Worm (Caenorhabditis elegans): ENCODE measurements around the gene eol-1.

eol-1 gene

ce11 chrV:13961927-13962419 is 18.7 kb downstream of the eol-1 start, which contains the start of the genes algn-13 and R10D12.13 (continued):
- TF ChIP-seq nhr-237 (tag; optimal IDR thresholded peaks at IDR 0.05) (no peak), mbf-1 (tag; optimal IDR thresholded peaks at IDR 0.05) (no peak), lin-11 (tag; optimal IDR thresholded peaks at IDR 0.05) (peak; percentile 60), ztf-4 (tag; optimal IDR thresholded peaks at IDR 0.05) (peak; percentile 2), nhr-21 (tag; optimal IDR thresholded peaks at IDR 0.05) (no peak), elt-3 (tag; optimal IDR thresholded peaks at IDR 0.05) (no peak), Y55F3AM.14 (GFP tag; optimal IDR thresholded peaks at IDR 0.05) (no peak), mab-5 (tag; optimal IDR thresholded peaks at IDR 0.05) (peak; percentile 56), lsy-2 (tag; optimal IDR thresholded peaks at IDR 0.05) (peak in 1 of 2 experiments; percentile 70), aly-2 (tag; optimal IDR thresholded peaks at IDR 0.05) (no peak), ama-1 (optimal IDR thresholded peaks at IDR 0.05) (no peak)

- TF ChIP-seq ceh-16 (tag; optimal IDR thresholded peaks at IDR 0.05), result no peak
- no peak for TF ChIP-seq unc-39 (tag; optimal IDR thresholded peaks at IDR 0.05)
- no peak for TF ChIP-seq nhr-25 (tag; optimal IDR thresholded peaks at IDR 0.05)
- no peak for TF ChIP-seq ZK546.5 (tag; optimal IDR thresholded peaks at IDR 0.05)
These were observed 19.8 kb downstream of the eol-1 start, which contains the start of gene srh-24 for ce11 chrV:13960916-13961315. TSS of gene srh-24 (minus strand) at chrV:13961016.

DNA sequence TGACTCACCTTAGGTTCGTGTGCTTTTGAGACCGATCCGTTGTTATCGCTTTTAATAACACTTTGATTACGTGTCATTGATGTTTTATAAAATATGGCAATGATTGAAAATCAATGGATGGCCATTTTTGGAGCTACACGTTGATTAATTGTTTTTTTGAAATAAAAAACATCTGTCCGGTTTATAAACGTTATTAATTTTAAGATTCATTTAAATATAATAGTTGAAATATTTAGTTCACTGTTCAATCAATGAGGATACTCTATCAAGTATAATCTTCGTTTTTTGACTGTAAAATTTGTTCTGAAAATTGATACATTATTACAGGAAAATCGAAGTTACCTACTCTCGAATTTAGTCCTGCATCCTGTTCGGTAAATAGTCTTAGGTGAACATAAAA is 22.5 kb downstream of the eol-1 start, which contains the start of gene R10D12.10:
TSS of gene R10D12.10 (minus strand) at position 101 of the 400 bp plus-strand sequence.
- TF ChIP-seq nhr-6 (tag; optimal IDR thresholded peaks at IDR 0.05) (no peak), nhr-10 (tag; optimal IDR thresholded peaks at IDR 0.05) (no peak), zag-1 (tag; optimal IDR thresholded peaks at IDR 0.05) (no peak), skn-1 (tag; optimal IDR thresholded peaks at IDR 0.05) (no peak), nhr-23 (tag; optimal IDR thresholded peaks at IDR 0.05) (no peak), unc-55 (GFP tag; optimal IDR thresholded peaks at IDR 0.05) (no peak), Y55F3AM.14 (GFP tag; optimal IDR thresholded peaks at IDR 0.05) (no peak), F13H6.1 (tag; optimal IDR thresholded peaks at IDR 0.05) (no peak), nhr-11 (tag; optimal IDR thresholded peaks at IDR 0.05) (no peak), nhr-21 (tag; optimal IDR thresholded peaks at IDR 0.05) (no peak), ztf-11 (tag; optimal IDR thresholded peaks at IDR 0.05) (no peak), gmeb-1 (tag; optimal IDR thresholded peaks at IDR 0.05) (no peak), alr-1 (tag; optimal IDR thresholded peaks at IDR 0.05) (no peak)

ce11 chrV:13957691-13958090 is 23.0 kb downstream of the eol-1 start:
- TF ChIP-seq R02D3.7 (tag; optimal IDR thresholded peaks at IDR 0.05), result no peak
- TF ChIP-seq sma-9 (GFP tag; optimal IDR thresholded peaks at IDR 0.05), result no peak
- no peak for TF ChIP-seq sma-9 (tag; optimal IDR thresholded peaks at IDR 0.05)
- TF ChIP-seq ceh-16 (tag; optimal IDR thresholded peaks at IDR 0.05), result no peak
- no peak for TF ChIP-seq aly-2 (tag; optimal IDR thresholded peaks at IDR 0.05)

DNA sequence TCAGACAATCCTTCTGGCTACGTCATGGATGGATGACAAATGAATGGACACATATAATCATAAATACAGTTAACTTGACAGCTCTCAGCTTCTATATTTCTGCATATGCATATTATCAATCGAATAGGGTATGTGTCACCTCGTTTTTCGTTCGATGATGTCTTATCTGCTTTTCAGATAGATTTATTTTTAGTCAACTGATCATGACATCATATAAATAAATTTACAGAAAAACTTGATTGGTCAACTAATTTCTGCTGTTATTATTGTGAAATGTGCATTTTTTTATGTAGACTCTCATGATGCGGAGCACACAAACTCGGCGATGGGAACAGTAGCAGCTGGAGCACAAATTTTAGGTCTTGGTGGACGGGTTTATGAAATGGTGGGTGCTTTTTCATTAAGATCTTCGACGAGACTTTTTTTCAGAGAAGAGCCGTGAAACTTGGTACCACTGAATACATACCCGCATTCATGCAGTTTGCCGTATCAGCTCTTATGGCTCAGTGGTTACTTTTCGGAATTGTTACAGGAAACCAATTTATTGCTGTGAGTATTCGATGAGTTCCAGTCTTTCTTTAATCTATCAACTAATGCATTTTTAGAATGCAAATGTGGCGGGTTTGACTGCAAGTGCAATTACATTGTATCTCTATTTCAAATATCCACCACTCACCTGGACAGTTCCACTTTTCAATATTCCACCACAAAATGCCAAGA is 25.2 kb downstream of the eol-1 start:
- TF ChIP-seq nhr-11 (tag; optimal IDR thresholded peaks at IDR 0.05), result no peak
- TF ChIP-seq Y55F3AM.14 (GFP tag; optimal IDR thresholded peaks at IDR 0.05), result no peak

DNA sequence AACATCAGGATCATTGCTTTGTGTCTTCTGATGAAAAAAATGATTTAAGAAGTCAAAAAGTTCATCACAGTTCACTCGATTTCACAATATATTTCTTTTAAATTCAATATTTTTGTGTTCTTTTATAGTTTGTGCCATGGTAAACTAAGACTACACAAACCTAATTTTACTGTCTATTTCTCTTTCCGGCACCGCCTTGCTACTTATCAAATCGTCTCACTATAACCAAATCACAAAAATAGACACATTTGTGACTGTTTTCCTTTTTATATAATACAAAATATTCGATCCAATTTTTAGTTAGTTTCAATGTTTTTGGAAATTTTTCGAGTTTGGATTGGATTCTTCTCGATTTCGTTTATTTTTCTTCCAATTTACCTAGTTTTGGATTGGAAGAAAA is 26.7 kb downstream of the eol-1 start, which contains the start of gene swt-6:
TSS of gene swt-6 (plus strand) at position 301 of the 400 bp plus-strand sequence.
- TF ChIP-seq lin-11 (tag; optimal IDR thresholded peaks at IDR 0.05) (no peak), lsy-2 (tag; optimal IDR thresholded peaks at IDR 0.05) (no peak), peb-1 (tag; optimal IDR thresholded peaks at IDR 0.05) (no peak), blmp-1 (tag; optimal IDR thresholded peaks at IDR 0.05; ENCODE audit: insufficient read depth) (no peak)

DNA sequence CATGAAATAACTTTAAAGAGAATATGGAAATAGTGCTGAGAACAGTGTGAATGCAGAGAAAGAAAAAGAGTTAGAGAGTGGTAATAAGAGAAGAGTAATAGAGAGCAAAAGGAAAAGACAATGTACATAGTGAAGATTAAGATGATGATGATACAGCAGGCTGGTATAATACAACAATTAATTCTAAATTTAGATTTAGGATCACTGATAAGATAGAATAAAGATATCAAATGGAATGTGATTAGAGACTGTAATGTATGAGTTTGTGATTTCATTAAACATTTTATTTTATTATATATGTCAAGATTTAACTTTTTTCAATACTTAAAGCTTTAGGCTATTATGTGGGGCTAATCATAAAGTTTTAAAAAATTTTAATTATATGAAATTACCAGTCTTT is 27.5 kb downstream of the eol-1 start, which contains the start of gene R10D12.8:
TSS of gene R10D12.8 (minus strand) at position 101 of the 400 bp plus-strand sequence.
- TF ChIP-seq mdl-1 (tag; optimal IDR thresholded peaks at IDR 0.05), result no peak
- no peak for TF ChIP-seq ceh-16 (tag; optimal IDR thresholded peaks at IDR 0.05)
- no peak for TF ChIP-seq nhr-23 (tag; optimal IDR thresholded peaks at IDR 0.05)
- no peak for TF ChIP-seq lsy-2 (tag; optimal IDR thresholded peaks at IDR 0.05)
- no peak for TF ChIP-seq aly-2 (tag; optimal IDR thresholded peaks at IDR 0.05)
- no peak for TF ChIP-seq gmeb-1 (tag; optimal IDR thresholded peaks at IDR 0.05)
- no peak for TF ChIP-seq nhr-77 (tag; optimal IDR thresholded peaks at IDR 0.05)
- no peak for TF ChIP-seq unc-39 (tag; optimal IDR thresholded peaks at IDR 0.05)
- TF ChIP-seq ztf-11 (tag; optimal IDR thresholded peaks at IDR 0.05), result no peak
- no peak for TF ChIP-seq elt-1 (tag; optimal IDR thresholded peaks at IDR 0.05)
- no peak for TF ChIP-seq alr-1 (tag; optimal IDR thresholded peaks at IDR 0.05)
- no peak for TF ChIP-seq nhr-21 (tag; optimal IDR thresholded peaks at IDR 0.05)
- no peak for TF ChIP-seq sma-9 (GFP tag; optimal IDR thresholded peaks at IDR 0.05)
- no peak for TF ChIP-seq sma-9 (tag; optimal IDR thresholded peaks at IDR 0.05)
- TF ChIP-seq fos-1 (tag; optimal IDR thresholded peaks at IDR 0.05), result no peak
- no peak for TF ChIP-seq nhr-129 (tag; optimal IDR thresholded peaks at IDR 0.05)

All from whole organism, L2 larva.